Worm (Caenorhabditis elegans): ENCODE measurements around the gene tag-290.

ce11 chrV:11620081-11620480 lies 7.0 kb downstream of the tag-290 start:
- TF ChIP-seq nhr-76 (tag; optimal IDR thresholded peaks at IDR 0.05) (no peak), zag-1 (tag; optimal IDR thresholded peaks at IDR 0.05) (no peak), nhr-25 (tag; optimal IDR thresholded peaks at IDR 0.05; ENCODE audit: borderline replicate concordance, insufficient read depth) (no peak), lin-15B (tag; optimal IDR thresholded peaks at IDR 0.05) (no peak), Y48G9A.11 (GFP tag; IDR thresholded peaks at IDR 0.05) (no peak), ceh-44 (GFP tag; IDR thresholded peaks at IDR 0.05) (no peak), dpl-1 (GFP tag; optimal IDR thresholded peaks at IDR 0.05) (no peak), ceh-82 (tag; optimal IDR thresholded peaks at IDR 0.05) (no peak), unc-39 (tag; optimal IDR thresholded peaks at IDR 0.05) (no peak), ztf-7 (tag; optimal IDR thresholded peaks at IDR 0.05) (no peak), pha-4 (GFP tag; IDR thresholded peaks at IDR 0.05) (no peak), pha-4 (tag; optimal IDR thresholded peaks at IDR 0.05) (no peak), dmd-9 (GFP tag; IDR thresholded peaks at IDR 0.05) (no peak)
